Worm (Caenorhabditis elegans): Measurements from ENCODE around the gene asm-2.

asm-2 gene

DNA sequence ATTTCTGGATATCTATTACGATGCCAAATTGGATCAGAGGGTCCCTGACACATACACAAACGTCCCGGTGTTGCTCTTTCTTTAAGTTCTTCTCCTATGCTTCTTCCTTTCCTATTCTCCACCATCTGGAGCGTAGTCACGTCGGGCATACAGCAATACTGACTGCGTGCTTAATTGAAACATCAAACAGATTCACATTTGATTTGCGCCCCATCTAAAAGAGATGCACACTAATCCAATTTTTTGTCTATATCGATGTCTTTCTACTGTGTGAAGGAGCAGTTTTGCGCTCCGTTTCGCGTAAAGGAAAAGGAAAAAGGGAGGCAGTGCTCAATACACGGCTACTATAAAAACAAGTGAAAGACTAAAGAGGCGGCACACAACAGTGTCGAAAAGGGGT lies 4.7 kb upstream of the asm-2 start:
- TF ChIP-seq ztf-23 (GFP tag; IDR thresholded peaks at IDR 0.05) (no peak), ztf-29 (GFP tag; IDR thresholded peaks at IDR 0.05) (no peak), klf-2 (GFP tag; conservative IDR thresholded peaks at IDR 0.05) (no peak), tab-1 (GFP tag; IDR thresholded peaks at IDR 0.05) (no peak), flt-1 (GFP tag; IDR thresholded peaks at IDR 0.05) (no peak), cog-1 (tag; optimal IDR thresholded peaks at IDR 0.05) (no peak), med-1 (GFP tag; optimal IDR thresholded peaks at IDR 0.05; ENCODE audit: insufficient read depth) (no peak), T22C8.4 (GFP tag; IDR thresholded peaks at IDR 0.05) (no peak), ref-1 (GFP tag; conservative IDR thresholded peaks at IDR 0.05) (no peak)

DNA sequence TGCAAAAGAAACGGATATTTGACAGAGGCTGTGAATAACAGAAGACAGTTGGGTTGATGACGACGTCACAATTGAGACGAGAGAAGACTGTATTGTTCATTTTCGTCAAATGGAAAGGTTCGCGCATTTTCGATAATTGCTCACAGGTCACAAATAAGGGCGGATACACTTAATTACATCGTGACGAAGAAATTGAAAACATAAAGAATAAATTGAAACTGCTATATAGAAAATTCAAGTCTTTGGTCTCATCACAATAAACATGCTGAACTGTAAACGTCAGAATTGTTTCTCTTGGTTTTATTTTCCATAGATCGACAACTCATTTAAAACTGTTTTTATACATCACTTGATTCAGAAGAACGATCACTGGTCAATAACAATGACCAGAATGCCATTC lies 2.8 kb upstream of the asm-2 start, which contains the start of gene ZK455.5:
TSS of gene ZK455.5 (minus strand) at position 101 of the 400 bp plus-strand sequence.
- TF ChIP-seq ztf-23 (GFP tag; IDR thresholded peaks at IDR 0.05) (no peak), flt-1 (GFP tag; IDR thresholded peaks at IDR 0.05) (no peak), tab-1 (GFP tag; IDR thresholded peaks at IDR 0.05) (no peak), ref-1 (GFP tag; conservative IDR thresholded peaks at IDR 0.05) (no peak), T22C8.4 (GFP tag; IDR thresholded peaks at IDR 0.05) (no peak), med-1 (GFP tag; optimal IDR thresholded peaks at IDR 0.05; ENCODE audit: insufficient read depth) (no peak), klf-2 (GFP tag; conservative IDR thresholded peaks at IDR 0.05) (no peak), ztf-29 (GFP tag; IDR thresholded peaks at IDR 0.05) (no peak), cog-1 (tag; optimal IDR thresholded peaks at IDR 0.05) (no peak)

DNA sequence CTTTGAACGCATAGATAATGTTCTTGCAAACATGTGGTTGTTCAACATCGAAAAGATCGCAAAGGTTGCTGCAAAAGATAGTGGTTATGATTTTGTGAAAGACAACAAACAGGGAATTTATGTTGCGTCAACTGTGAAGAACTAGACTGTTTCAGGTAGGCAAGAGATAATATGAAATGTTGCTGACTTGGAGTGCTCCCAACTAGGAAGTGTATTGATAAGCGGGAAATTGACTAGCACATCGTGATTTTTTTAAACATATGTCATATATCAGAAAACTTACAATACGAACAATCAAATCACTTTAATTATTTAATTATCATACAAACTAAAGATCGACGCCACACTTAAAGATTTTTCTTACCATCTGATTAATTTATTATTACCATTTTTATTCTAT lies 826 bp downstream of the asm-2 start:
- no peak for TF ChIP-seq klf-2 (GFP tag; conservative IDR thresholded peaks at IDR 0.05)
- TF ChIP-seq ztf-29 (GFP tag; IDR thresholded peaks at IDR 0.05): no peak
- no peak for TF ChIP-seq tab-1 (GFP tag; IDR thresholded peaks at IDR 0.05)
- TF ChIP-seq flt-1 (GFP tag; IDR thresholded peaks at IDR 0.05): no peak
- TF ChIP-seq T22C8.4 (GFP tag; IDR thresholded peaks at IDR 0.05): no peak
- no peak for TF ChIP-seq med-1 (GFP tag; optimal IDR thresholded peaks at IDR 0.05; ENCODE audit: insufficient read depth)
- no peak for TF ChIP-seq cog-1 (tag; optimal IDR thresholded peaks at IDR 0.05)
- TF ChIP-seq ref-1 (GFP tag; conservative IDR thresholded peaks at IDR 0.05): no peak
- no peak for TF ChIP-seq ztf-23 (GFP tag; IDR thresholded peaks at IDR 0.05)

DNA sequence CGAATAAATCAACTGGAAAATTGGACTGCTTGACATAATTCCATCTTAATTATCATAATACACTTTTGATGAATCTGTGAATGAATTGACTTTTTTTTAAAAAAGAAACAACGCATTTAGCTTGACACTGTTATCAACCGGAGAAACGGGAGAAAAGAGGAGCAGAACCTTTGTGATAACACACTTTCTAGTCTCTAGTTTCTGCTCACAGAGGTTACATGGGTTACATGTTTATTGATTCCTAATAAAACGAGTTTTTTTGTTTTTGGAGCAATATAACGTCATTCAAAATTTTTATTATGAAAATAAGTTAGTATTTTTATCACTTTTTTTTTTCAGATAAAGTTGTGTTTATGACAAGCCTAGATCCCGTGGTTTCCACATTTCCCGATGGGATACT lies 6.1 kb downstream of the asm-2 start, which contains the start of gene hizr-1:
TSS of gene hizr-1 (plus strand) at position 340 of the 400 bp plus-strand sequence.
- TF ChIP-seq ztf-23 (GFP tag; IDR thresholded peaks at IDR 0.05) (no peak), tab-1 (GFP tag; IDR thresholded peaks at IDR 0.05) (no peak), T22C8.4 (GFP tag; IDR thresholded peaks at IDR 0.05) (no peak), flt-1 (GFP tag; IDR thresholded peaks at IDR 0.05) (no peak), ref-1 (GFP tag; conservative IDR thresholded peaks at IDR 0.05) (no peak), cog-1 (tag; optimal IDR thresholded peaks at IDR 0.05) (no peak), ztf-29 (GFP tag; IDR thresholded peaks at IDR 0.05) (no peak), klf-2 (GFP tag; conservative IDR thresholded peaks at IDR 0.05) (no peak), med-1 (GFP tag; optimal IDR thresholded peaks at IDR 0.05; ENCODE audit: insufficient read depth) (no peak)

DNA sequence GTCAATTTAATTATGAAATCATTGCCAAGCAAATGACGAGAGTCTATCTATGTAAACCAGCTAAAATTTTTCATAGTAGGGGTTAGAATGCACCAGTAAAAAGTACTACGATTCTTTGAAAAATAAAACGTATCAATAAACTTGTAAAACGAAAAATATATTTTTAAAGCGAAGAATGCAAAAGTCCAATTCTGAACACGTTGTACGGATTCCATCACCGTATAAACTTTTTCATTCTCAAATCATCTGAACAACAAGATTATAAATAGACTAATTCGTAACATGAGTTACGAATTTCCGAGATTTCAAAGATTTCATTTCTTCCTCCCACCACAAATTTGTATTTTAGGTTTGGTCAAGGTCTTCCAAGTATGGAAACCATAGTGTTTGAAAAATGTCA lies 7.3 kb downstream of the asm-2 start, which contains the start of gene nlp-57:
TSS of gene nlp-57 (plus strand) at position 301 of the 400 bp plus-strand sequence.
- no peak for TF ChIP-seq ztf-29 (GFP tag; IDR thresholded peaks at IDR 0.05)
- no peak for TF ChIP-seq tab-1 (GFP tag; IDR thresholded peaks at IDR 0.05)
- TF ChIP-seq klf-2 (GFP tag; conservative IDR thresholded peaks at IDR 0.05): no peak
- TF ChIP-seq ref-1 (GFP tag; conservative IDR thresholded peaks at IDR 0.05): no peak

DNA sequence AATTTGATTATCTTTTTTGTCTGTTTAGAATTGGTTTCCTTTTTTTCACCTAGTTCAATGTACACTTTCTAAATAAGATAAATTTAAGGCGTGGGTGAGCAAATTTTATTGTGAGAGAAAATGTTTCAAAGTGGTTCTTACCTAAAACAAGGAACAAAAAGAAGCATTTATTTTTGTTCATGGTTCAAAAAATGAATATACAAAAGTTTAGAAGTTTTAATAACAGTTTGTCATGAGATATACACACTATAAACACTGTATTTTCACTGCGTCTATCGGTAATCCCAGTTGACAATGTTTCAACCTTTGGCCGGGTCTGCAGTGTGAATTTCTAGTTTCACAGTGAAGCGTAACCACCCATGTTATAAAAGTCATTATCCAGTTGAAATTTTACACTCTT lies 8.7 kb downstream of the asm-2 start, which contains the start of gene F08G12.11:
TSS of gene F08G12.11 (minus strand) at position 181 of the 400 bp plus-strand sequence.
- TF ChIP-seq med-1 (GFP tag; optimal IDR thresholded peaks at IDR 0.05; ENCODE audit: insufficient read depth) (no peak), ref-1 (GFP tag; conservative IDR thresholded peaks at IDR 0.05) (no peak), cog-1 (tag; optimal IDR thresholded peaks at IDR 0.05) (no peak), klf-2 (GFP tag; conservative IDR thresholded peaks at IDR 0.05) (no peak), ztf-29 (GFP tag; IDR thresholded peaks at IDR 0.05) (no peak)

DNA sequence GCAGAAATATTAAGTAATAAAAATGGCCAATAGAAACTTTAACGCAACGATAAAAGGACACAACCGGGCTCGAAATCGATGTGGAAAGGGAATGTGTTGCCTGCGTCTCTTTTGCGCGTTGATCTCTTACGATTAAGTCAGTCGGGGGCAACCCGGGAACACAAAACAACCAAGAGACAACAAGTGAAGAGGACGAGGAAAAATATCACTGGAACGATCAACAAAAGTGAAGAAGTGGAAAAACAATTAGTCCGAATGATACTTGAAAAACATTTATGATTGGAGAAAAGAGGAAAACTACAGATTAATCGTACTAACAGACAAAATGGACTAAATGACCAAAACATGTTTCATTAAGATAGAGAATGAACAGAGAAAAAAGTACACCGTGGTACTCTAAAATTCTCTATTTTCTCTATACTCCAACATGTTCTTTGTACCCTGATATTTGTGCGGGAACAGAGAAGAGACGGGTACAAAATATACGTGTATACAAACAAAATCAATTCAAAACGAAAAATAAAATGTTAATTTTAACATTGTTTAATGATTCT lies 13.7 kb downstream of the asm-2 start, which contains the start of gene F08G12.5:
TSS of gene F08G12.5 (minus strand) at position 1 of the 554 bp plus-strand sequence.
- TF ChIP-seq klf-2 (GFP tag; conservative IDR thresholded peaks at IDR 0.05): no peak
- TF ChIP-seq ref-1 (GFP tag; conservative IDR thresholded peaks at IDR 0.05): no peak
- no peak for TF ChIP-seq ztf-29 (GFP tag; IDR thresholded peaks at IDR 0.05)
- no peak for TF ChIP-seq med-1 (GFP tag; optimal IDR thresholded peaks at IDR 0.05; ENCODE audit: insufficient read depth)
- no peak for TF ChIP-seq T22C8.4 (GFP tag; IDR thresholded peaks at IDR 0.05)
- TF ChIP-seq cog-1 (tag; optimal IDR thresholded peaks at IDR 0.05): no peak
- TF ChIP-seq tab-1 (GFP tag; IDR thresholded peaks at IDR 0.05): no peak
- TF ChIP-seq ztf-23 (GFP tag; IDR thresholded peaks at IDR 0.05): no peak
- no peak for TF ChIP-seq flt-1 (GFP tag; IDR thresholded peaks at IDR 0.05)

DNA sequence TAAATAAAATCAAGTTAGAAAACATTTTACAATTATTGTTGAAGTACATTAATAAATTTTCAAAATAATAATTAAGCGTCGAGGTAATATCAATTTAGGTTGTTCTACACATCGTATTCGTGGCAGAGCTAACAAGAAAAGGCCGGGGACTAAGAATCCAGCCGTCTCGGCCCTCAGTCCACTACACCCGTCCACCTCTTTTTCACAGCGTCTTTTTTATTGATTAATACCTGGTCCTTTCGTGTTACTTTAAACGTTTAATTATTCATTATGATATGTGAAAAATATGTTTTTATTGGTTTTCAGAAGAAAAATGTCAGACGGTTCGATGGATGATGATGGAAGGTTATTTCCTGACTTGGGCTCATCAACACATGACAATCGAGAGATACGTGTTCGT lies 17.0 kb downstream of the asm-2 start, which contains the start of gene vhl-1:
TSS of gene vhl-1 (plus strand) at position 301 of the 400 bp plus-strand sequence.
- TF ChIP-seq med-1 (GFP tag; optimal IDR thresholded peaks at IDR 0.05; ENCODE audit: insufficient read depth) (no peak), klf-2 (GFP tag; conservative IDR thresholded peaks at IDR 0.05) (no peak), flt-1 (GFP tag; IDR thresholded peaks at IDR 0.05) (no peak), T22C8.4 (GFP tag; IDR thresholded peaks at IDR 0.05) (no peak), ztf-29 (GFP tag; IDR thresholded peaks at IDR 0.05) (no peak), tab-1 (GFP tag; IDR thresholded peaks at IDR 0.05) (no peak), ztf-23 (GFP tag; IDR thresholded peaks at IDR 0.05) (no peak), ref-1 (GFP tag; conservative IDR thresholded peaks at IDR 0.05) (no peak), cog-1 (tag; optimal IDR thresholded peaks at IDR 0.05) (no peak)

DNA sequence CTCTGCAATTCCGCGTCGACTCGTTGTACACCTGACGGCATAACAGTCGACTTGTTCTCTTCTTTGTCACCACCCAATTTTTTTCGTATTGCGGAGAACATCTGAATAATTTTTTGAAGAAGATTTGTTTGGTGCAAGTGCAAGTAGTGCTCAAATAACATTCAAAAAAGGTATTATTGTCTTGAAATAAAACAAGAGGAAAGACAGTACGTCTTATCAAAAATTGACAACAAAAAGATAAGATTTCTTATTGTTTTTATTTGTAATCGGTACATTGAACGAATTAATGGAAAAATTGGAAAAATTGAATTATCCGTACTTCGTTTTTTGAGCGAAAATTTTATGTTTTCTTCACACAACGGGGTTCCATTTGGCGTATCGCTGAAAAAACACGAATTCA lies 18.3 kb downstream of the asm-2 start, which contains the start of gene F08G12.1:
TSS of gene F08G12.1 (minus strand) at position 101 of the 400 bp plus-strand sequence.
- TF ChIP-seq med-1 (GFP tag; optimal IDR thresholded peaks at IDR 0.05; ENCODE audit: insufficient read depth): no peak
- no peak for TF ChIP-seq flt-1 (GFP tag; IDR thresholded peaks at IDR 0.05)
- TF ChIP-seq cog-1 (tag; optimal IDR thresholded peaks at IDR 0.05): no peak
- TF ChIP-seq tab-1 (GFP tag; IDR thresholded peaks at IDR 0.05): no peak
- TF ChIP-seq ref-1 (GFP tag; conservative IDR thresholded peaks at IDR 0.05): no peak
- TF ChIP-seq ztf-23 (GFP tag; IDR thresholded peaks at IDR 0.05): no peak
- no peak for TF ChIP-seq T22C8.4 (GFP tag; IDR thresholded peaks at IDR 0.05)
- no peak for TF ChIP-seq klf-2 (GFP tag; conservative IDR thresholded peaks at IDR 0.05)
- TF ChIP-seq ztf-29 (GFP tag; IDR thresholded peaks at IDR 0.05): no peak

Data from whole organism, midembryonic.